Worm (Caenorhabditis elegans) whole organism, L2 larva: ENCODE results near the gene pnc-1.
A peak's percentile ranks its signal among the peaks of the same experiment; 100 is the strongest.

ENCODE experiments used
- C34F6.9 ChIP-seq: fragments of 150-350 bp; optimal IDR thresholded peaks from 2 replicates; lab custom pipeline; 2014; ENCODE audit warnings: missing biosample characterization, missing genetic modification characterization
- F13H6.1 ChIP-seq: sonication (generic microtip); optimal IDR thresholded peaks from 2 replicates; lab custom pipeline; 2016; ENCODE audit warnings: missing genetic modification characterization, missing compliant biosample characterization
- R02D3.7 ChIP-seq: fragments of 150-350 bp; optimal IDR thresholded peaks from 2 replicates; lab custom pipeline; 2014; ENCODE audit warnings: missing biosample characterization, missing genetic modification characterization
- Y55F3AM.14 ChIP-seq: fragments of 200-800 bp; sonication (Bioruptor generic); optimal IDR thresholded peaks from 2 replicates; lab custom pipeline; 2018; ENCODE audit warnings: mild to moderate bottlenecking, missing genetic modification characterization, missing compliant biosample characterization
- ZK546.5 ChIP-seq: sonication (generic microtip); optimal IDR thresholded peaks from 2 replicates; lab custom pipeline; 2017; ENCODE audit warnings: missing biosample characterization, missing genetic modification characterization
- alr-1 ChIP-seq: fragments of 150-350 bp; optimal IDR thresholded peaks from 2 replicates; lab custom pipeline; 2014; ENCODE audit warnings: missing biosample characterization, missing genetic modification characterization
- aly-2 ChIP-seq: fragments of 150-350 bp; optimal IDR thresholded peaks from 2 replicates; lab custom pipeline; 2014; ENCODE audit warnings: missing biosample characterization, missing genetic modification characterization
- blmp-1 ChIP-seq: sonication (generic microtip); optimal IDR thresholded peaks from 2 replicates; lab custom pipeline; 2017; ENCODE audit warnings: missing genetic modification characterization, mild to moderate bottlenecking, missing compliant biosample characterization, antibody characterized with exemption, moderate library complexity; ENCODE audit not compliant: insufficient read depth
- ceh-82 ChIP-seq: fragments of 150-350 bp; optimal IDR thresholded peaks from 2 replicates; lab custom pipeline; 2014; ENCODE audit warnings: missing biosample characterization, missing genetic modification characterization
- crh-2 ChIP-seq: sonication (generic microtip); optimal IDR thresholded peaks from 2 replicates; lab custom pipeline; 2017; ENCODE audit warnings: missing biosample characterization, missing genetic modification characterization
- dmd-4 ChIP-seq: sonication (generic microtip); optimal IDR thresholded peaks from 2 replicates; lab custom pipeline; 2017; ENCODE audit warnings: missing biosample characterization, missing genetic modification characterization
- egl-27 ChIP-seq: sonication (generic microtip); optimal IDR thresholded peaks from 3 replicates; lab custom pipeline; 2017; ENCODE audit warnings: missing biosample characterization, missing genetic modification reagents, missing genetic modification characterization
- elt-1 ChIP-seq: fragments of 150-350 bp; optimal IDR thresholded peaks from 2 replicates; lab custom pipeline; 2014; ENCODE audit warnings: missing biosample characterization, missing genetic modification characterization
- elt-3 ChIP-seq: sonication (generic microtip); optimal IDR thresholded peaks from 2 replicates; lab custom pipeline; 2017; ENCODE audit warnings: missing biosample characterization, missing genetic modification characterization
- fos-1 ChIP-seq: fragments of 150-350 bp; optimal IDR thresholded peaks from 2 replicates; lab custom pipeline; 2014; ENCODE audit warnings: missing biosample characterization, missing genetic modification characterization
- gmeb-1 ChIP-seq: fragments of 150-350 bp; optimal IDR thresholded peaks from 2 replicates; lab custom pipeline; 2014; ENCODE audit warnings: missing biosample characterization, missing genetic modification characterization
- lin-11 ChIP-seq: fragments of 150-350 bp; sonication (generic microtip); optimal IDR thresholded peaks from 2 replicates; lab custom pipeline; 2014; ENCODE audit warnings: missing biosample characterization, missing genetic modification characterization, inconsistent platforms, mixed read lengths
- lin-13 ChIP-seq: fragments of 150-350 bp; optimal IDR thresholded peaks from 2 replicates; lab custom pipeline; 2014; ENCODE audit warnings: missing biosample characterization, missing genetic modification reagents, missing genetic modification characterization
- lin-39 ChIP-seq: fragments of 150-350 bp; optimal IDR thresholded peaks from 2 replicates; lab custom pipeline; 2014; ENCODE audit warnings: missing biosample characterization, missing genetic modification reagents, missing genetic modification characterization
- lsy-2 ChIP-seq, 2 experiments: fragments of 150-350 bp in 1 of 2; sonication (generic microtip) in 1 of 2; optimal IDR thresholded peaks; 2 replicates each; lab custom pipeline; 2014 to 2017; ENCODE audit warnings: missing biosample characterization in 2 of 2, missing genetic modification characterization in 2 of 2
- mab-5 ChIP-seq: fragments of 150-350 bp; optimal IDR thresholded peaks from 2 replicates; lab custom pipeline; 2014; ENCODE audit warnings: missing biosample characterization, missing genetic modification characterization
- mbf-1 ChIP-seq: sonication (generic microtip); optimal IDR thresholded peaks from 2 replicates; lab custom pipeline; 2017; ENCODE audit warnings: missing biosample characterization, missing genetic modification characterization
- mdl-1 ChIP-seq, 2 experiments: fragments of 150-350 bp in 1 of 2; sonication (generic microtip) in 1 of 2; optimal IDR thresholded peaks; 2 replicates each; lab custom pipeline; 2017; ENCODE audit warnings: missing biosample characterization in 2 of 2, missing genetic modification characterization in 2 of 2
- nhr-10 ChIP-seq: sonication (generic microtip); optimal IDR thresholded peaks from 2 replicates; lab custom pipeline; 2017; ENCODE audit warnings: missing biosample characterization, missing genetic modification characterization
- nhr-11 ChIP-seq: fragments of 150-350 bp; optimal IDR thresholded peaks from 2 replicates; lab custom pipeline; 2014; ENCODE audit warnings: missing biosample characterization, missing genetic modification characterization
- nhr-12 ChIP-seq: fragments of 150-350 bp; optimal IDR thresholded peaks from 2 replicates; lab custom pipeline; 2014; ENCODE audit warnings: missing biosample characterization, missing genetic modification characterization
- nhr-129 ChIP-seq: fragments of 150-350 bp; optimal IDR thresholded peaks from 2 replicates; lab custom pipeline; 2014; ENCODE audit warnings: missing biosample characterization, missing genetic modification characterization
- nhr-21 ChIP-seq: fragments of 150-350 bp; optimal IDR thresholded peaks from 2 replicates; lab custom pipeline; 2014; ENCODE audit warnings: missing biosample characterization, missing genetic modification characterization
- nhr-23 ChIP-seq: fragments of 150-350 bp; optimal IDR thresholded peaks from 2 replicates; lab custom pipeline; 2014; ENCODE audit warnings: missing biosample characterization, missing genetic modification reagents, missing genetic modification characterization
- nhr-25 ChIP-seq: fragments of 150-350 bp; sonication (generic microtip); optimal IDR thresholded peaks from 3 replicates; lab custom pipeline; 2014; ENCODE audit warnings: missing biosample characterization, missing genetic modification characterization
- nhr-6 ChIP-seq: fragments of 150-350 bp; optimal IDR thresholded peaks from 2 replicates; lab custom pipeline; 2014; ENCODE audit warnings: missing biosample characterization, missing genetic modification characterization
- nhr-77 ChIP-seq: fragments of 150-350 bp; optimal IDR thresholded peaks from 2 replicates; lab custom pipeline; 2014; ENCODE audit warnings: missing biosample characterization, missing genetic modification characterization
- peb-1 ChIP-seq: fragments of 150-350 bp; optimal IDR thresholded peaks from 2 replicates; lab custom pipeline; 2014; ENCODE audit warnings: missing biosample characterization, missing genetic modification characterization
- sem-4 ChIP-seq: fragments of 150-350 bp; optimal IDR thresholded peaks from 2 replicates; lab custom pipeline; 2014; ENCODE audit warnings: missing biosample characterization, missing genetic modification reagents, missing genetic modification characterization
- sma-3 ChIP-seq: sonication (generic microtip); optimal IDR thresholded peaks from 2 replicates; lab custom pipeline; 2016; ENCODE audit warnings: missing genetic modification reagents, missing genetic modification characterization, missing compliant biosample characterization
- sma-9 ChIP-seq, 2 experiments: fragments of 150-350 bp in 1 of 2; sonication (generic microtip) in 1 of 2; optimal IDR thresholded peaks; 2 replicates each; lab custom pipeline; 2014 to 2016; ENCODE audit warnings: missing genetic modification characterization in 2 of 2, mild to moderate bottlenecking in 1 of 2, missing biosample characterization in 1 of 2, missing compliant biosample characterization in 1 of 2, missing genetic modification reagents in 1 of 2, moderate library complexity in 1 of 2
- snpc-4 ChIP-seq: fragments of 150-350 bp; optimal IDR thresholded peaks from 2 replicates; lab custom pipeline; 2014; ENCODE audit warnings: missing biosample characterization, missing genetic modification characterization
- unc-39 ChIP-seq: fragments of 150-350 bp; optimal IDR thresholded peaks from 2 replicates; lab custom pipeline; 2014; ENCODE audit warnings: missing biosample characterization, missing genetic modification characterization
- unc-55 ChIP-seq: fragments of 150-350 bp; sonication (generic microtip); optimal IDR thresholded peaks from 3 replicates; lab custom pipeline; 2014; ENCODE audit warnings: missing biosample characterization, missing genetic modification reagents, missing genetic modification characterization
- unc-62 ChIP-seq: fragments of 150-350 bp; optimal IDR thresholded peaks from 2 replicates; lab custom pipeline; 2014; ENCODE audit warnings: missing biosample characterization, missing genetic modification reagents, missing genetic modification characterization
- zag-1 ChIP-seq: fragments of 150-350 bp; optimal IDR thresholded peaks from 2 replicates; lab custom pipeline; 2014; ENCODE audit warnings: missing biosample characterization, missing genetic modification characterization
- ztf-1 ChIP-seq: fragments of 200-800 bp; sonication (Bioruptor generic); conservative IDR thresholded peaks from 2 replicates; pipeline ENCODE4 v1.3.6; 2022; ENCODE audit warnings: missing genetic modification characterization, missing compliant biosample characterization
- ztf-4 ChIP-seq: fragments of 150-350 bp; optimal IDR thresholded peaks from 2 replicates; lab custom pipeline; 2014; ENCODE audit warnings: missing biosample characterization, missing genetic modification characterization

The pnc-1 gene

DNA sequence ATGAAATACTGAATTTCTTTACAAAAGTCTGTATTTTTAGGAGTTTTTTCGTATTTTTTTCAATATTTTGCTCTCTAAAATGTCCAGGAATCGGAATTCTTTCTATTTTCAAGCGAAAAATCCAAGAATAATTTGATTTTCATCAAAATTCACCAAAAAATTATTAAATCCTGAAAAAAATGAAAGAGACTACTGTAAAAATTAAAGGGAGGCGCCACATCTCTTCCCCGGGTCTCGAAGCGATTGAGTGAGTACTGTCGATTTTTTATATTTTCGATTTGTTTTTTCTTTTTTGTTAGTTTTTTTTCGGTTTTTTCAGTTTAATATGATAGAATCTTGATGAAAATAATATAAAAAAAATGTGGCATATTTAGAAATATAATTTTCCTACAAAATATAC lies 765 bp upstream of the pnc-1 start:
- TF ChIP-seq ZK546.5 = no peak
- no peak for TF ChIP-seq elt-1 (tag; lab: Kevin White, UChicago)
- TF ChIP-seq ztf-4 (tag; lab: Kevin White, UChicago) = no peak
- no peak for TF ChIP-seq F13H6.1 (tag; lab: Kevin White, UChicago)
- TF ChIP-seq lin-39 (tag; lab: Kevin White, UChicago) = no peak

DNA sequence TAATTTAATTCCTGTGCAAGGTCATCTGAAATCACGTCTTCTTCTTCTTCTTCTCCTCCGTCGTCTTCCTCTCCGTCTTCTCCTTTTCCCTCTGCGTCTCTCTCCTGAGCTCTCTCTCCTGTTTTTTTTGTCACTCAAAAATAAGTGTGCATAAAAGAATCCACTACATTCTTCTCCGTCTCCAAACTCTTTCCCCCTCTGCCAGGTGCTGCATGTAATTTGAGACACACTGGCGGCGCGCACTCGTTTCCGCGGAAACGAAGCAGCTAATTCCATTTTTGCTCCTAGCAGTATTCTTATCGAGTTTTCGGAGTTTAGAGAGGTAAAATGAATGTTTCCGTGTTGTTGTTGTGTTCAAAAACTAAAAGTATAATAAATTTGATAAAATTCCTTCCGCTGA lies 1.8 kb downstream of the pnc-1 start:
- no peak for TF ChIP-seq nhr-11 (tag; lab: Kevin White, UChicago)
- TF ChIP-seq C34F6.9 = peak; percentile 19
- TF ChIP-seq unc-55 (GFP tag; lab: Kevin White, UChicago) = peak; percentile 11
- TF ChIP-seq alr-1 (tag; lab: Kevin White, UChicago) = no peak

DNA sequence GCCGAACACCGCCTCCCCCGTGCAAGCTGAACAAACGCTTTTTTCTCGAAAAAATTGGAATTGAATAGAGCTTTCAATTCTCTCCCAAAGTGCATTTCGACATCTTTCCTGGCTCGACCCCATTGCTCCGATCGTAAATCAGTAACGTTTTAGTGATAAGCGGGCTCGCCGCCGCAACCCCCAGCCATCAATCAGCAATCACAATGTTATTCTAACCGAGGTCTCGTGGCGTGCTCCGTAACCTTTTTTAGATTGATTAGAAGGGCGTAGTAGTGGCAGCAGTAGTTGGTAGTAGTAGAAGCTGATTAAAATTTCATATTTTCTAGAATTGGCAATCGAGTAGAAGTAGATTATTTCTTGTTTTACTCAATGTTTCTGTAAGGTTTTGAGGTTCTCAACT lies 3.1 kb downstream of the pnc-1 start:
- TF ChIP-seq elt-1 (tag; lab: Kevin White, UChicago) (no peak), unc-39 (tag; lab: Kevin White, UChicago) (no peak), R02D3.7 (tag; lab: Kevin White, UChicago) (no peak), unc-55 (GFP tag; lab: Kevin White, UChicago) (no peak), sem-4 (tag; lab: Kevin White, UChicago) (no peak), nhr-77 (no peak)
- TF ChIP-seq, all 48 proteins: peak for 0

DNA sequence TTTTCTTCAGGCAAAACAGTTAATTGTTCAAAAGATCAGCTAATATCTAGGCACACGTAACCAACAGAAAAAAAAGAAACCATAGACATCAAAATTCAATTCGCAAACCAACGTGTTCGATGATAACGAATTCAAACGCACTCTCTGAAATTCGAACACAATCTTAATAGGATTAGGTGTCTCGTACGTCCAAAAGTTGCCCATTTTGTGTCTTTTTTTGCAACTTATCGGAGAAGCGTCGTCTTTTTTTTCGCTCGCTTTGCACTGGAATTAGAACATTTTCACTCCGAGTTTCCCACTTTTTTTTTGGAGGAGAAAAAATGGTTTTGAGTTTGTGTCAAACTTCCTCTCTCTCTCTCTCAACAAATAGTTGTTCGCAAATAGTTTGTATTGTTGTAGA lies 4.8 kb downstream of the pnc-1 start:
- TF ChIP-seq nhr-12 (tag; lab: Kevin White, UChicago) = no peak
- no peak for TF ChIP-seq egl-27 (tag; lab: Kevin White, UChicago)
- no peak for TF ChIP-seq zag-1 (tag; lab: Kevin White, UChicago)
- no peak for TF ChIP-seq C34F6.9
- no peak for TF ChIP-seq nhr-21 (tag; lab: Kevin White, UChicago)
- TF ChIP-seq lin-13 = no peak
- no peak for TF ChIP-seq nhr-6 (tag; lab: Kevin White, UChicago)
- TF ChIP-seq F13H6.1 (tag; lab: Kevin White, UChicago) = no peak
- TF ChIP-seq nhr-129 (tag; lab: Kevin White, UChicago) = no peak
- TF ChIP-seq blmp-1 (tag; lab: Kevin White, UChicago) = no peak
- no peak for TF ChIP-seq elt-3
- TF ChIP-seq nhr-23 (tag; lab: Kevin White, UChicago) = no peak
- TF ChIP-seq, all 48 proteins: peak for 0

DNA sequence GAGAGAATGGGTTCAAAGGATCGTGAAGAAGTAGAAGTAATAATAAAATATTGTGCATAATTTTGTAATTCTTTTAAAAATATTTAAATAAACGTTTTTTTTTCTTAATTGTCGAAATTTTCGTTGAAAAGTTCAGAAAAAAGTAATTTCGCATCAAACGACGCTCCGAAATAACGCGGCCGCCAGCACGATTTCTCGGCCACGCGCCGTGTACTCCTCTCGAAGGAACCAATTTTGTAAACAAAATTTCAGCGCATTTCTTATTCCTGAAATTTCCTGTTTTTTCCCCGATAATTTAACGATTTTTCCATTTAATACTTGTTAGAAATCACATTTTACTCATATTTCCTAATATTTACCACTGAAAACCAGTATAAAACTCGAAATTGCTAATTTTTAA lies 7.8 kb downstream of the pnc-1 start, which contains the start of gene Y38C1AA.12:
Gene Y38C1AA.12, plus strand, starts transcription at position 211 of the 400 bp plus-strand sequence.
- peak; percentile 55 for TF ChIP-seq lin-11 (tag; lab: Kevin White, UChicago)
- TF ChIP-seq ztf-1 = no peak
- no peak for TF ChIP-seq aly-2 (tag; lab: Kevin White, UChicago)
- peak; percentile 13 for TF ChIP-seq nhr-6 (tag; lab: Kevin White, UChicago)
- TF ChIP-seq sem-4 (tag; lab: Kevin White, UChicago) = peak; percentile 59
- peak; percentile 27 for TF ChIP-seq blmp-1 (tag; lab: Kevin White, UChicago)
- peak; percentile 53 for TF ChIP-seq egl-27 (tag; lab: Kevin White, UChicago)
- no peak for TF ChIP-seq dmd-4 (tag; lab: Kevin White, UChicago)
- peak; percentile 84 for TF ChIP-seq C34F6.9
- TF ChIP-seq ZK546.5 = no peak
- TF ChIP-seq nhr-129 (tag; lab: Kevin White, UChicago) = peak; percentile 28
- no peak for TF ChIP-seq mbf-1 (tag; lab: Kevin White, UChicago)
- no peak for TF ChIP-seq nhr-10 (tag; lab: Kevin White, UChicago)
- peak; percentile 1 for TF ChIP-seq ceh-82
- TF ChIP-seq sma-3 (GFP tag; lab: Kevin White, UChicago) = peak; percentile 89
- no peak for TF ChIP-seq unc-62 (GFP tag; lab: Kevin White, UChicago)
- TF ChIP-seq snpc-4 (tag; lab: Kevin White, UChicago) = peak; percentile 44
- peak; percentile 24 for TF ChIP-seq fos-1
- TF ChIP-seq peb-1 (tag; lab: Kevin White, UChicago) = no peak
- TF ChIP-seq unc-55 (GFP tag; lab: Kevin White, UChicago) = peak; percentile 84
- peak; percentile 73 for TF ChIP-seq gmeb-1 (tag; lab: Kevin White, UChicago)
- TF ChIP-seq nhr-23 (tag; lab: Kevin White, UChicago) = no peak
- peak; percentile 54 for TF ChIP-seq nhr-21 (tag; lab: Kevin White, UChicago)
- TF ChIP-seq mab-5 (tag; lab: Kevin White, UChicago) = peak; percentile 70
- no peak for TF ChIP-seq ztf-4 (tag; lab: Kevin White, UChicago)
- peak; percentile 88 for TF ChIP-seq sma-9 (GFP tag; optimal IDR thresholded peaks at IDR 0.05; lab: Kevin White, UChicago)
- TF ChIP-seq sma-9 (tag; optimal IDR thresholded peaks at IDR 0.05; lab: Kevin White, UChicago) = no peak
- no peak for TF ChIP-seq nhr-11 (tag; lab: Kevin White, UChicago)
- TF ChIP-seq nhr-25 = peak; percentile 60
- TF ChIP-seq crh-2 (tag; lab: Kevin White, UChicago) = peak; percentile 77
- TF ChIP-seq lin-13 = peak; percentile 84
- peak in 1 of 2 experiments; percentile 8 for TF ChIP-seq mdl-1 (tag; optimal IDR thresholded peaks at IDR 0.05; lab: Kevin White, UChicago)
- no peak for TF ChIP-seq elt-1 (tag; lab: Kevin White, UChicago)
- TF ChIP-seq lsy-2 (tag; optimal IDR thresholded peaks at IDR 0.05; lab: Kevin White, UChicago) = peak; percentile 74 to 87
- peak; percentile 82 for TF ChIP-seq F13H6.1 (tag; lab: Kevin White, UChicago)
- peak; percentile 65 for TF ChIP-seq Y55F3AM.14 (GFP tag; lab: Kevin White, UChicago)
